Worm (Caenorhabditis elegans) whole organism, early embryonic: ENCODE measurements around the gene ham-1.

Source experiments
- F13C5.2 ChIP-seq: sonication (generic microtip); optimal IDR thresholded peaks from 2 replicates; lab custom pipeline; 2017; ENCODE audit warnings: mild to moderate bottlenecking, missing genetic modification characterization, inconsistent platforms, missing compliant biosample characterization
- aly-1 ChIP-seq: sonication (generic microtip); optimal IDR thresholded peaks from 2 replicates; lab custom pipeline; 2016; ENCODE audit warnings: missing genetic modification characterization, missing compliant biosample characterization
- ama-1 ChIP-seq: fragments of 150-350 bp; optimal IDR thresholded peaks from 2 replicates; lab custom pipeline; 2014
- ceh-36 ChIP-seq: sonication (generic microtip); optimal IDR thresholded peaks from 2 replicates; lab custom pipeline; 2016; ENCODE audit warnings: missing genetic modification characterization, inconsistent platforms, missing compliant biosample characterization
- flt-1 ChIP-seq: fragments of 200-800 bp; sonication (Bioruptor generic); IDR thresholded peaks from 2 replicates; pipeline ENCODE4 v1.3.6; 2022; ENCODE audit warnings: missing genetic modification characterization, missing compliant biosample characterization
- hmbx-1 ChIP-seq: sonication (generic microtip); optimal IDR thresholded peaks from 2 replicates; lab custom pipeline; 2016; ENCODE audit warnings: mild to moderate bottlenecking, missing genetic modification characterization, missing compliant biosample characterization
- hmg-4 ChIP-seq: fragments of 200-800 bp; sonication (Bioruptor generic); optimal IDR thresholded peaks from 2 replicates; lab custom pipeline; 2018; ENCODE audit warnings: mild to moderate bottlenecking, missing genetic modification characterization, missing compliant biosample characterization
- hnd-1 ChIP-seq: sonication (generic microtip); optimal IDR thresholded peaks from 2 replicates; lab custom pipeline; 2016; ENCODE audit warnings: missing genetic modification characterization, missing compliant biosample characterization
- sea-1 ChIP-seq: fragments of 200-800 bp; sonication (Bioruptor generic); conservative IDR thresholded peaks from 2 replicates; pipeline ENCODE4 v1.3.6; 2022; ENCODE audit warnings: missing genetic modification characterization, missing compliant biosample characterization
- tbx-11 ChIP-seq: fragments of 200-800 bp; sonication (Bioruptor generic); IDR thresholded peaks from 2 replicates; pipeline ENCODE4 v1.3.6; 2022; ENCODE audit warnings: missing genetic modification characterization, missing compliant biosample characterization
- tra-4 ChIP-seq: sonication (generic microtip); optimal IDR thresholded peaks from 2 replicates; lab custom pipeline; 2017; ENCODE audit warnings: missing genetic modification characterization, missing compliant biosample characterization

DNA sequence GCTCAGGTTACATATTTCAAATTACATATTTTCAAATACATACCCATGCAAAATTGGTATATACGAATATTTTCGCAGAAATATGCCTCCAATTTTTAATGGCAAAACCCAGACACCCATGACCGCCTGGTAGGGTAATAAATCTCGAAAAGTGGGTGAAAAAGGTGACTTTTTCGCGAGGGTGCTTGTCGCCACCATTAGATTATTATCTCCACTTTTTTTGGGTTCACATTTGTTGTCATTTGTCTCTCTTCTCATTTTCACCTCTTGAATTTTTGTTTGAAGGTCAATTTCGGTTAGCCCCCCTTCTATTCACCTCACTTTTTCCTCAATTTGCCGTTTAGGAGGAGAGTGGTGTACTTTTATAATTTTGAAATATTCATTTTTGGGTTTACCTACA is 1.7 kb upstream of the ham-1 start:
- TF ChIP-seq ama-1 (lab: Kevin White, UChicago) (no peak), ceh-36 (tag; lab: Kevin White, UChicago) (no peak), F13C5.2 (tag; lab: Kevin White, UChicago) (no peak), aly-1 (tag; lab: Kevin White, UChicago) (no peak), flt-1 (GFP tag; lab: Robert Waterston, UW) (no peak), tbx-11 (GFP tag; lab: Robert Waterston, UW) (no peak), hnd-1 (tag; lab: Kevin White, UChicago) (no peak), tra-4 (tag; lab: Kevin White, UChicago) (no peak), sea-1 (GFP tag; lab: Robert Waterston, UW) (no peak), hmbx-1 (tag; lab: Kevin White, UChicago) (no peak), hmg-4 (no peak)
